Fruit fly (Drosophila melanogaster) whole organism, adult: ENCODE results near the gene CG32087.

Experiments
- CG11617 ChIP-seq: fragments of 200-800 bp; sonication (Bioruptor generic); optimal IDR thresholded peaks from 2 replicates; lab custom pipeline; 2017; ENCODE audit warnings: mild to moderate bottlenecking, missing biosample characterization, missing genetic modification reagents, missing genetic modification characterization
- CG12768 ChIP-seq: fragments of 200-800 bp; sonication (Bioruptor generic); optimal IDR thresholded peaks from 2 replicates; lab custom pipeline; 2017; ENCODE audit warnings: missing biosample characterization, missing genetic modification characterization, mild to moderate bottlenecking, moderate library complexity, missing genetic modification reagents
- CG14711 ChIP-seq: fragments of 200-800 bp; sonication (Bioruptor generic); optimal IDR thresholded peaks from 2 replicates; lab custom pipeline; 2018; ENCODE audit warnings: missing biosample characterization, mild to moderate bottlenecking, missing genetic modification characterization, moderate library complexity
- CG1620 ChIP-seq: fragments of 200-800 bp; sonication (Bioruptor generic); optimal IDR thresholded peaks from 2 replicates; lab custom pipeline; 2016; ENCODE audit warnings: missing biosample characterization, missing genetic modification characterization
- CG33017 ChIP-seq: fragments of 200-800 bp; sonication (Bioruptor generic); optimal IDR thresholded peaks from 2 replicates; lab custom pipeline; 2018; ENCODE audit warnings: missing biosample characterization, mild to moderate bottlenecking, missing genetic modification characterization, moderate library complexity
- CG5204 ChIP-seq: fragments of 200-800 bp; sonication (Bioruptor generic); optimal IDR thresholded peaks from 2 replicates; lab custom pipeline; 2016; ENCODE audit warnings: missing biosample characterization, missing genetic modification characterization
- CG7045 ChIP-seq: fragments of 200-800 bp; sonication (Bioruptor generic); optimal IDR thresholded peaks from 2 replicates; lab custom pipeline; 2017; ENCODE audit warnings: missing biosample characterization, mild to moderate bottlenecking, missing genetic modification characterization
- CG7101 ChIP-seq: fragments of 200-800 bp; sonication (Bioruptor generic); optimal IDR thresholded peaks from 2 replicates; lab custom pipeline; 2018; ENCODE audit warnings: missing biosample characterization, mild to moderate bottlenecking, missing genetic modification characterization, moderate library complexity
- Clk ChIP-seq: fragments of 200-800 bp; sonication (Bioruptor generic); optimal IDR thresholded peaks from 2 replicates; lab custom pipeline; 2017; ENCODE audit warnings: missing biosample characterization, missing genetic modification characterization
- Crg-1 ChIP-seq: fragments of 200-800 bp; sonication (Bioruptor generic); optimal IDR thresholded peaks from 2 replicates; lab custom pipeline; 2016; ENCODE audit warnings: missing biosample characterization, missing genetic modification characterization
- Hr96 ChIP-seq: fragments of 200-800 bp; sonication (Bioruptor generic); optimal IDR thresholded peaks from 2 replicates; lab custom pipeline; 2016; ENCODE audit warnings: missing biosample characterization, missing genetic modification characterization
- Mnt ChIP-seq: fragments of 200-800 bp; sonication (Bioruptor generic); optimal IDR thresholded peaks from 2 replicates; lab custom pipeline; 2016; ENCODE audit warnings: missing biosample characterization, mild to moderate bottlenecking, missing genetic modification characterization
- bab1 ChIP-seq: fragments of 200-800 bp; sonication (Bioruptor generic); optimal IDR thresholded peaks from 3 replicates; lab custom pipeline; 2019; ENCODE audit warnings: missing biosample characterization, mild to moderate bottlenecking, missing genetic modification characterization, moderate library complexity
- cic ChIP-seq: fragments of 200-800 bp; sonication (Bioruptor generic); optimal IDR thresholded peaks from 2 replicates; lab custom pipeline; 2017; ENCODE audit warnings: missing biosample characterization, mild to moderate bottlenecking, missing genetic modification characterization, moderate library complexity
- cnc ChIP-seq, 2 experiments: fragments of >200 bp; optimal IDR thresholded peaks; 2 replicates each; lab custom pipeline; 2017
- kay ChIP-seq: fragments of 200-800 bp; sonication (Bioruptor generic); peaks from one replicate; lab custom pipeline; 2016; ENCODE audit warnings: missing biosample characterization, missing genetic modification characterization, borderline replicate concordance
- ovo ChIP-seq: fragments of 200-800 bp; sonication (Bioruptor generic); optimal IDR thresholded peaks from 2 replicates; lab custom pipeline; 2016; ENCODE audit warnings: missing biosample characterization, missing genetic modification characterization
- pad ChIP-seq: fragments of 200-800 bp; sonication (Bioruptor generic); optimal IDR thresholded peaks from 3 replicates; lab custom pipeline; 2017; ENCODE audit warnings: missing biosample characterization, missing genetic modification characterization, mild to moderate bottlenecking, moderate library complexity, missing genetic modification reagents
- tj ChIP-seq: fragments of 200-800 bp; sonication (Bioruptor generic); optimal IDR thresholded peaks from 3 replicates; lab custom pipeline; 2017; ENCODE audit warnings: missing biosample characterization, mild to moderate bottlenecking, missing genetic modification characterization, moderate library complexity
- toe ChIP-seq: fragments of 200-800 bp; sonication (Bioruptor generic); optimal IDR thresholded peaks from 2 replicates; lab custom pipeline; 2016; ENCODE audit warnings: missing biosample characterization, missing genetic modification characterization

The CG32087 gene

dm6 chr3L:11711789-11712188 is 20.2 kb upstream of the CG32087 start:
- TF ChIP-seq bab1 (GFP tag; lab: Kevin White, UChicago) (no peak), Mnt (no peak), CG1620 (GFP tag; lab: Kevin White, UChicago) (no peak), cnc (optimal IDR thresholded peaks at IDR 0.05; lab: Kevin White, UChicago) (no peak), cic (no peak), CG5204 (GFP tag; lab: Kevin White, UChicago) (no peak), CG33017 (tag; lab: Kevin White, UChicago) (no peak), toe (no peak), CG11617 (no peak)

dm6 chr3L:11712839-11713238 is 19.1 kb upstream of the CG32087 start:
- TF ChIP-seq cic (no peak), Clk (GFP tag; lab: Kevin White, UChicago) (no peak), ovo (no peak), pad (GFP tag; lab: Kevin White, UChicago) (no peak), Hr96 (GFP tag; lab: Kevin White, UChicago) (no peak), Mnt (no peak), CG14711 (tag; lab: Kevin White, UChicago) (no peak), Crg-1 (GFP tag; lab: Kevin White, UChicago) (no peak), CG7045 (GFP tag; lab: Kevin White, UChicago) (no peak), CG7101 (tag; lab: Kevin White, UChicago) (no peak), CG1620 (GFP tag; lab: Kevin White, UChicago) (no peak)

- TF ChIP-seq tj (GFP tag; lab: Kevin White, UChicago) (no peak), CG14711 (tag; lab: Kevin White, UChicago) (no peak), CG12768 (GFP tag; lab: Kevin White, UChicago) (no peak), Crg-1 (GFP tag; lab: Kevin White, UChicago) (no peak)
These were observed 16.8 kb upstream of the CG32087 start, which contains the start of gene CG14132 for dm6 chr3L:11715187-11715586. Gene CG14132 (minus strand): TSS chr3L:11715285.

- TF ChIP-seq kay (GFP tag; lab: Kevin White, UChicago) (no peak), bab1 (GFP tag; lab: Kevin White, UChicago) (no peak), CG33017 (tag; lab: Kevin White, UChicago) (no peak), Clk (GFP tag; lab: Kevin White, UChicago) (no peak), CG5204 (GFP tag; lab: Kevin White, UChicago) (no peak), CG11617 (no peak), toe (no peak), CG1620 (GFP tag; lab: Kevin White, UChicago) (no peak), ovo (no peak), Mnt (no peak), cnc (optimal IDR thresholded peaks at IDR 0.05; lab: Kevin White, UChicago) (no peak), CG7101 (tag; lab: Kevin White, UChicago) (no peak), pad (GFP tag; lab: Kevin White, UChicago) (no peak), cic (no peak), Hr96 (GFP tag; lab: Kevin White, UChicago) (no peak), tj (GFP tag; lab: Kevin White, UChicago) (no peak), CG7045 (GFP tag; lab: Kevin White, UChicago) (no peak), Crg-1 (GFP tag; lab: Kevin White, UChicago) (no peak), CG12768 (GFP tag; lab: Kevin White, UChicago) (no peak), CG14711 (tag; lab: Kevin White, UChicago) (no peak)
These were observed 15.6 kb upstream of the CG32087 start for dm6 chr3L:11716347-11716746.

- TF ChIP-seq cic (no peak), CG33017 (tag; lab: Kevin White, UChicago) (no peak), CG12768 (GFP tag; lab: Kevin White, UChicago) (no peak), ovo (no peak), CG5204 (GFP tag; lab: Kevin White, UChicago) (no peak), Crg-1 (GFP tag; lab: Kevin White, UChicago) (no peak), tj (GFP tag; lab: Kevin White, UChicago) (no peak), CG7101 (tag; lab: Kevin White, UChicago) (no peak), Hr96 (GFP tag; lab: Kevin White, UChicago) (no peak), pad (GFP tag; lab: Kevin White, UChicago) (no peak), CG7045 (GFP tag; lab: Kevin White, UChicago) (no peak), kay (GFP tag; lab: Kevin White, UChicago) (no peak), CG14711 (tag; lab: Kevin White, UChicago) (no peak), Clk (GFP tag; lab: Kevin White, UChicago) (no peak), Mnt (no peak), bab1 (GFP tag; lab: Kevin White, UChicago) (no peak), CG11617 (no peak), cnc (optimal IDR thresholded peaks at IDR 0.05; lab: Kevin White, UChicago) (no peak), CG1620 (GFP tag; lab: Kevin White, UChicago) (no peak), toe (no peak)
These were observed 15.0 kb upstream of the CG32087 start for dm6 chr3L:11716899-11717298.

- TF ChIP-seq kay (GFP tag; lab: Kevin White, UChicago) (no peak), CG12768 (GFP tag; lab: Kevin White, UChicago) (no peak), CG33017 (tag; lab: Kevin White, UChicago) (no peak)
These were observed 14.6 kb upstream of the CG32087 start for dm6 chr3L:11717300-11717699.

dm6 chr3L:11717993-11718392 is 13.9 kb upstream of the CG32087 start:
- no peak for TF ChIP-seq CG12768 (GFP tag; lab: Kevin White, UChicago)
- no peak for TF ChIP-seq Mnt
- TF ChIP-seq ovo, result no peak
- no peak for TF ChIP-seq CG5204 (GFP tag; lab: Kevin White, UChicago)
- TF ChIP-seq tj (GFP tag; lab: Kevin White, UChicago), result no peak
- TF ChIP-seq CG7101 (tag; lab: Kevin White, UChicago), result no peak
- TF ChIP-seq CG7045 (GFP tag; lab: Kevin White, UChicago), result no peak
- TF ChIP-seq Clk (GFP tag; lab: Kevin White, UChicago), result no peak
- no peak for TF ChIP-seq Crg-1 (GFP tag; lab: Kevin White, UChicago)
- no peak for TF ChIP-seq cic
- no peak for TF ChIP-seq kay (GFP tag; lab: Kevin White, UChicago)
- TF ChIP-seq pad (GFP tag; lab: Kevin White, UChicago), result no peak
- TF ChIP-seq CG14711 (tag; lab: Kevin White, UChicago), result no peak
- no peak for TF ChIP-seq toe
